Fruit fly (Drosophila melanogaster): Measurements from ENCODE around the gene CG10602.

dm6 chr2L:18896371-18896770, 37.3 kb upstream of the CG10602 start:
- TF ChIP-seq CG32121 (GFP tag; IDR thresholded peaks at IDR 0.05) (no peak), CG8301 (tag; optimal IDR thresholded peaks at IDR 0.05) (no peak), gl (tag; optimal IDR thresholded peaks at IDR 0.05) (no peak), EcR (GFP tag; optimal IDR thresholded peaks at IDR 0.05) (no peak), CG10348 (GFP tag; IDR thresholded peaks at IDR 0.05) (no peak), CG12605 (GFP tag; IDR thresholded peaks at IDR 0.05) (no peak), CG8159 (tag; optimal IDR thresholded peaks at IDR 0.05) (no peak), CG34367 (tag; optimal IDR thresholded peaks at IDR 0.05) (no peak)

Measured in whole organism, pupa.